Worm (Caenorhabditis elegans): Measurements from ENCODE around the gene arrd-23.

The arrd-23 gene

ce11 chrX:4928118-4928517 lies 42.4 kb downstream of the arrd-23 start:
- TF ChIP-seq dao-5 (tag; optimal IDR thresholded peaks at IDR 0.05) (no peak), him-1 (tag; optimal IDR thresholded peaks at IDR 0.05) (no peak), W03F9.2 (tag; optimal IDR thresholded peaks at IDR 0.05) (no peak)

- no peak for TF ChIP-seq him-1 (tag; optimal IDR thresholded peaks at IDR 0.05)
- no peak for TF ChIP-seq dao-5 (tag; optimal IDR thresholded peaks at IDR 0.05)
- no peak for TF ChIP-seq W03F9.2 (tag; optimal IDR thresholded peaks at IDR 0.05)
Measured at ce11 chrX:4929657-4930056, 43.9 kb downstream of the arrd-23 start, which contains the start of gene mct-4. Gene mct-4 (minus strand): TSS chrX:4929757.

ce11 chrX:4932023-4932422 lies 46.3 kb downstream of the arrd-23 start:
- TF ChIP-seq dao-5 (tag; optimal IDR thresholded peaks at IDR 0.05) (no peak), W03F9.2 (tag; optimal IDR thresholded peaks at IDR 0.05) (no peak), him-1 (tag; optimal IDR thresholded peaks at IDR 0.05) (no peak)

ce11 chrX:4932964-4933363 lies 47.2 kb downstream of the arrd-23 start:
- no peak for TF ChIP-seq W03F9.2 (tag; optimal IDR thresholded peaks at IDR 0.05)
- TF ChIP-seq dao-5 (tag; optimal IDR thresholded peaks at IDR 0.05) = no peak
- no peak for TF ChIP-seq him-1 (tag; optimal IDR thresholded peaks at IDR 0.05)

- TF ChIP-seq dao-5 (tag; optimal IDR thresholded peaks at IDR 0.05) (no peak), W03F9.2 (tag; optimal IDR thresholded peaks at IDR 0.05) (no peak), him-1 (tag; optimal IDR thresholded peaks at IDR 0.05) (no peak)
Measured at ce11 chrX:4938990-4939389, 53.2 kb downstream of the arrd-23 start.
